Fruit fly (Drosophila melanogaster): ENCODE measurements around the gene mRpL15.

DNA sequence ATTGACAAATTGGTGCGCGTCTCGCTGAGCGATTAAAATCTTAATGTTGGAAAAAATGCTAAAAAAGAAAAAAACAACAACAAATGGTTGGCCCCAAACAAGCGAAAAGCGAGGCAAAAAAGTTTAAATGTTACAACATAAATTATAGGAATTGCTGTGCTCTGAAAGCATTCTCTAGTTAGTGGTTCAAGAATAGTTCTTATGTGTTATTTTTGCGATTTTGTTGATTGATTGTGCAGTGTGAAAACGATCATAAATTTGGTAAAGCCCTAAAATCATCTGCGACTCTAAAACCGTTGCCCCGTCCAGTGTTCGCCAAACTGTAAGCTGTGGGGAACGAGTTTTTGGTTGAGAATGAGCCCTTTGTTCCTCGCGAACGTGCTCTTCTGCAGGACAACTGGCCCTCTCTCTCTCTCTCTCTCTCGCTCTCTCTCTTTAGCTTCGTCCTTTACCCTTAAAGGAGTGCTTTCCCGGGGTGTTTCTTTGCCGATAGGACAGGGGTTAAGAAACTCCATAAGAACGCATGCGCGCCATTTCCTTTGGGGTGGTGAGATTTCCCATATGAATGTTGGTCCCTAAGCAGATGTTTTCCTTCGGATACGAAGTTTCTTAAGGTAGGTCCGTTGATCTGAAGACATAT lies 6.8 kb upstream of the mRpL15 start:
- TF ChIP-seq psq (optimal IDR thresholded peaks at IDR 0.05), result no peak
- TF ChIP-seq insv (optimal IDR thresholded peaks at IDR 0.05), result no peak
- TF ChIP-seq h (optimal IDR thresholded peaks at IDR 0.05), result no peak
- TF ChIP-seq Myc (optimal IDR thresholded peaks at IDR 0.05), result no peak

Data from Kc167 (cell line).